Fruit fly (Drosophila melanogaster) whole organism, embryonic: Measurements from ENCODE around the gene PH4alphaEFB.

Experiments used
- Atf-2 ChIP-seq: fragments of 200-800 bp; sonication (Bioruptor generic); optimal IDR thresholded peaks from 2 replicates; lab custom pipeline; 2016; ENCODE audit warnings: missing biosample characterization, missing genetic modification characterization
- Bdp1 ChIP-seq: fragments of 200-800 bp; sonication (Bioruptor generic); optimal IDR thresholded peaks from 3 replicates; lab custom pipeline; 2016; ENCODE audit warnings: missing biosample characterization, missing genetic modification characterization
- CG10959 ChIP-seq: fragments of 200-800 bp; sonication (Bioruptor generic); IDR thresholded peaks from 2 replicates; pipeline ENCODE4 v1.3.6; 2022; ENCODE audit warnings: missing biosample characterization, missing genetic modification characterization
- CG11560 ChIP-seq: fragments of 200-800 bp; sonication (Bioruptor generic); IDR thresholded peaks from 3 replicates; pipeline ENCODE4 v1.3.6; 2022; ENCODE audit warnings: missing biosample characterization, missing genetic modification characterization
- CG11723 ChIP-seq: fragments of 200-800 bp; sonication (Bioruptor generic); optimal IDR thresholded peaks from 2 replicates; lab custom pipeline; 2017; ENCODE audit warnings: missing biosample characterization, mild to moderate bottlenecking, missing genetic modification characterization
- CG12104 ChIP-seq: fragments of 200-800 bp; sonication (Bioruptor generic); optimal IDR thresholded peaks from 3 replicates; lab custom pipeline; 2016; ENCODE audit warnings: missing biosample characterization, missing genetic modification characterization
- CG13287 ChIP-seq: fragments of 200-800 bp; sonication (Bioruptor generic); IDR thresholded peaks from 2 replicates; pipeline ENCODE4 v1.3.6; 2022; ENCODE audit warnings: missing biosample characterization, missing genetic modification characterization; ENCODE audit not compliant: partially characterized antibody
- CG15514 ChIP-seq: fragments of 200-800 bp; sonication (Bioruptor generic); optimal IDR thresholded peaks from 3 replicates; lab custom pipeline; 2017; ENCODE audit warnings: missing biosample characterization, missing genetic modification characterization, mild to moderate bottlenecking, moderate library complexity, missing genetic modification reagents
- CG17186 ChIP-seq: fragments of 200-800 bp; sonication (Bioruptor generic); optimal IDR thresholded peaks from 3 replicates; lab custom pipeline; 2017; ENCODE audit warnings: missing biosample characterization, missing genetic modification reagents, missing genetic modification characterization
- CG17802 ChIP-seq: fragments of 200-800 bp; sonication (Bioruptor generic); optimal IDR thresholded peaks from 2 replicates; lab custom pipeline; 2018; ENCODE audit warnings: missing biosample characterization, mild to moderate bottlenecking, missing genetic modification characterization, moderate library complexity
- CG18599 ChIP-seq: fragments of 200-800 bp; sonication (Bioruptor generic); optimal IDR thresholded peaks from 3 replicates; lab custom pipeline; 2017; ENCODE audit warnings: missing biosample characterization, missing genetic modification characterization, mild to moderate bottlenecking, moderate library complexity, missing genetic modification reagents
- CG18619 ChIP-seq: fragments of 200-800 bp; sonication (Bioruptor generic); optimal IDR thresholded peaks from 3 replicates; lab custom pipeline; 2017; ENCODE audit warnings: missing biosample characterization, mild to moderate bottlenecking, missing genetic modification characterization
- CG2678 ChIP-seq: fragments of 200-800 bp; sonication (Bioruptor generic); optimal IDR thresholded peaks from 3 replicates; lab custom pipeline; 2019; ENCODE audit warnings: missing biosample characterization, mild to moderate bottlenecking, missing genetic modification characterization, moderate library complexity
- CG30403 ChIP-seq: fragments of 200-800 bp; sonication (Bioruptor generic); optimal IDR thresholded peaks from 3 replicates; lab custom pipeline; 2016; ENCODE audit warnings: missing biosample characterization, missing genetic modification characterization
- CG3163 ChIP-seq: fragments of 200-800 bp; sonication (Bioruptor generic); optimal IDR thresholded peaks from 3 replicates; lab custom pipeline; 2016; ENCODE audit warnings: missing biosample characterization, missing genetic modification characterization
- CG32772 ChIP-seq: fragments of 200-800 bp; sonication (Bioruptor generic); IDR thresholded peaks from 2 replicates; pipeline ENCODE4 v1.3.6; 2022; ENCODE audit warnings: missing biosample characterization, missing genetic modification characterization
- CG34224 ChIP-seq: fragments of 200-800 bp; sonication (Bioruptor generic); IDR thresholded peaks from 3 replicates; pipeline ENCODE4 v1.3.6; 2022; ENCODE audit warnings: missing biosample characterization, missing genetic modification characterization; ENCODE audit not compliant: partially characterized antibody
- CG4328 ChIP-seq: fragments of 200-800 bp; sonication (Bioruptor generic); optimal IDR thresholded peaks from 3 replicates; lab custom pipeline; 2017; ENCODE audit warnings: missing biosample characterization, missing genetic modification reagents, missing genetic modification characterization
- CG4404 ChIP-seq: fragments of 200-800 bp; sonication (Bioruptor generic); IDR thresholded peaks from 2 replicates; pipeline ENCODE4 v1.3.6; 2022; ENCODE audit warnings: missing biosample characterization, missing genetic modification characterization
- CG4617 ChIP-seq: fragments of 200-800 bp; sonication (Bioruptor generic); optimal IDR thresholded peaks from 3 replicates; lab custom pipeline; 2016; ENCODE audit warnings: missing biosample characterization, missing genetic modification characterization, borderline replicate concordance
- CG4820 ChIP-seq: fragments of 200-800 bp; sonication (Bioruptor generic); optimal IDR thresholded peaks from 3 replicates; lab custom pipeline; 2016; ENCODE audit warnings: missing biosample characterization, missing genetic modification characterization
- CG6689 ChIP-seq: fragments of 200-800 bp; sonication (Bioruptor generic); IDR thresholded peaks from 2 replicates; pipeline ENCODE4 v1.3.6; 2022; ENCODE audit warnings: missing biosample characterization, missing genetic modification characterization
- CG7556 ChIP-seq: fragments of 200-800 bp; sonication (Bioruptor generic); optimal IDR thresholded peaks from 2 replicates; lab custom pipeline; 2017; ENCODE audit warnings: missing biosample characterization, mild to moderate bottlenecking, missing genetic modification characterization
- CG8089 ChIP-seq: fragments of 200-800 bp; sonication (Bioruptor generic); optimal IDR thresholded peaks from 3 replicates; lab custom pipeline; 2016; ENCODE audit warnings: missing biosample characterization, missing genetic modification characterization
- CG8765 ChIP-seq: fragments of 200-800 bp; sonication (Bioruptor generic); IDR thresholded peaks from 2 replicates; pipeline ENCODE4 v1.3.6; 2022; ENCODE audit warnings: missing biosample characterization, missing genetic modification characterization
- CHES-1-like ChIP-seq: fragments of 200-800 bp; sonication (Bioruptor generic); optimal IDR thresholded peaks from 2 replicates; lab custom pipeline; 2016; ENCODE audit warnings: missing biosample characterization, missing genetic modification characterization
- Dbx ChIP-seq: fragments of 200-800 bp; sonication (Bioruptor generic); IDR thresholded peaks from 3 replicates; pipeline ENCODE4 v1.3.6; 2022; ENCODE audit warnings: missing biosample characterization, missing genetic modification characterization
- Dek ChIP-seq: fragments of 200-800 bp; sonication (Bioruptor generic); optimal IDR thresholded peaks from 3 replicates; lab custom pipeline; 2019; ENCODE audit warnings: missing biosample characterization, mild to moderate bottlenecking, missing genetic modification characterization, moderate library complexity
- Hsf ChIP-seq: fragments of 200-800 bp; sonication (Bioruptor generic); optimal IDR thresholded peaks from 3 replicates; lab custom pipeline; 2016; ENCODE audit warnings: missing biosample characterization, missing genetic modification characterization
- Lpt ChIP-seq: fragments of >200 bp; optimal IDR thresholded peaks from 2 replicates; lab custom pipeline; 2018; ENCODE audit warnings: missing biosample characterization, missing genetic modification characterization
- Mad ChIP-seq: fragments of 200-800 bp; sonication (Bioruptor generic); optimal IDR thresholded peaks from 2 replicates; lab custom pipeline; 2016; ENCODE audit warnings: missing biosample characterization, missing genetic modification characterization
- Nf-YB ChIP-seq: fragments of 200-800 bp; sonication (Bioruptor generic); optimal IDR thresholded peaks from 3 replicates; lab custom pipeline; 2019; ENCODE audit warnings: missing biosample characterization, mild to moderate bottlenecking, missing genetic modification characterization, moderate library complexity
- Optix ChIP-seq: fragments of 200-800 bp; sonication (Bioruptor generic); IDR thresholded peaks from 3 replicates; pipeline ENCODE4 v1.3.6; 2022; ENCODE audit warnings: missing biosample characterization, missing genetic modification characterization
- TFAM ChIP-seq: fragments of 200-800 bp; sonication (Bioruptor generic); optimal IDR thresholded peaks from 2 replicates; lab custom pipeline; 2017; ENCODE audit warnings: missing biosample characterization, missing genetic modification characterization, inconsistent platforms
- Tbp ChIP-seq: fragments of >200 bp; optimal IDR thresholded peaks from 2 replicates; lab custom pipeline; 2018; ENCODE audit warnings: missing biosample characterization, missing genetic modification characterization
- abd-A ChIP-seq: fragments of 200-800 bp; sonication (Bioruptor generic); optimal IDR thresholded peaks from 3 replicates; lab custom pipeline; 2019; ENCODE audit warnings: missing biosample characterization, mild to moderate bottlenecking, missing genetic modification characterization, moderate library complexity
- cwo ChIP-seq: fragments of 200-800 bp; sonication (Bioruptor generic); optimal IDR thresholded peaks from 3 replicates; lab custom pipeline; 2017; ENCODE audit warnings: missing biosample characterization, missing genetic modification characterization, mild to moderate bottlenecking, moderate library complexity, missing genetic modification reagents
- danr ChIP-seq: fragments of 200-800 bp; sonication (Bioruptor generic); IDR thresholded peaks from 2 replicates; pipeline ENCODE4 v1.3.6; 2022; ENCODE audit warnings: missing biosample characterization, missing genetic modification characterization
- exex ChIP-seq: fragments of 200-800 bp; sonication (Bioruptor generic); optimal IDR thresholded peaks from 4 replicates; lab custom pipeline; 2018; ENCODE audit warnings: missing biosample characterization, mild to moderate bottlenecking, missing genetic modification characterization, moderate library complexity
- eyg ChIP-seq: fragments of 200-800 bp; sonication (Bioruptor generic); optimal IDR thresholded peaks from 3 replicates; lab custom pipeline; 2016; ENCODE audit warnings: missing biosample characterization, missing genetic modification characterization
- gce ChIP-seq: fragments of 200-800 bp; sonication (Bioruptor generic); IDR thresholded peaks from 3 replicates; pipeline ENCODE4 v1.3.6; 2022; ENCODE audit warnings: missing biosample characterization, missing genetic modification characterization
- jigr1 ChIP-seq: fragments of 200-800 bp; sonication (Bioruptor generic); IDR thresholded peaks from 3 replicates; pipeline ENCODE4 v1.3.6; 2022; ENCODE audit warnings: missing biosample characterization, missing genetic modification characterization
- klu ChIP-seq: fragments of 200-800 bp; sonication (Bioruptor generic); IDR thresholded peaks from 2 replicates; pipeline ENCODE4 v1.3.6; 2022; ENCODE audit warnings: missing biosample characterization, missing genetic modification characterization
- lola ChIP-seq, 3 experiments: fragments of >200 bp in 2 of 3; fragments of 200-800 bp in 1 of 3; sonication (Bioruptor generic) in 1 of 3; optimal IDR thresholded peaks; 2 replicates each; lab custom pipeline; 2017 to 2019; ENCODE audit warnings: missing biosample characterization in 3 of 3, missing genetic modification characterization in 3 of 3, mild to moderate bottlenecking in 1 of 3, moderate library complexity in 1 of 3
- peb ChIP-seq: fragments of 200-800 bp; sonication (Bioruptor generic); IDR thresholded peaks from 2 replicates; pipeline ENCODE4 v1.3.6; 2022; ENCODE audit warnings: missing biosample characterization, missing genetic modification characterization
- psq ChIP-seq: fragments of 200-800 bp; sonication (Bioruptor generic); optimal IDR thresholded peaks from 2 replicates; lab custom pipeline; 2017; ENCODE audit warnings: missing biosample characterization, missing genetic modification characterization
- row ChIP-seq: fragments of 200-800 bp; sonication (Bioruptor generic); IDR thresholded peaks from 3 replicates; pipeline ENCODE4 v1.3.6; 2022; ENCODE audit warnings: missing biosample characterization, missing genetic modification characterization
- seq ChIP-seq: fragments of 200-800 bp; sonication (Bioruptor generic); IDR thresholded peaks from 2 replicates; pipeline ENCODE4 v1.3.6; 2022; ENCODE audit warnings: missing biosample characterization, missing genetic modification characterization
- sisA ChIP-seq: fragments of 200-800 bp; sonication (Bioruptor generic); IDR thresholded peaks from 2 replicates; pipeline ENCODE4 v1.3.6; 2022; ENCODE audit warnings: missing biosample characterization, missing genetic modification characterization
- so ChIP-seq: fragments of 200-800 bp; sonication (Bioruptor generic); IDR thresholded peaks from 3 replicates; pipeline ENCODE4 v1.3.6; 2022; ENCODE audit warnings: missing biosample characterization, missing genetic modification characterization
- tna ChIP-seq: fragments of 200-800 bp; sonication (Bioruptor generic); IDR thresholded peaks from 2 replicates; pipeline ENCODE4 v1.3.6; 2022; ENCODE audit warnings: missing biosample characterization, missing genetic modification characterization; ENCODE audit not compliant: partially characterized antibody
- wor ChIP-seq: fragments of 200-800 bp; sonication (Bioruptor generic); IDR thresholded peaks from 2 replicates; pipeline ENCODE4 v1.3.6; 2022; ENCODE audit warnings: missing biosample characterization, missing genetic modification characterization

PH4alphaEFB gene

dm6 chr3R:30427805-30428359 lies 38.0 kb upstream of the PH4alphaEFB start, which contains the start of gene CG2218 (continued):
- peak; percentile 70 for TF ChIP-seq CG15514 (GFP tag; lab: Kevin White, UChicago)
- TF ChIP-seq Optix (GFP tag; lab: Robert Waterston, UW): no peak
- no peak for TF ChIP-seq sisA
- TF ChIP-seq Mad: no peak
- no peak for TF ChIP-seq row (GFP tag; lab: Robert Waterston, UW)
- TF ChIP-seq CG12104: no peak
- TF ChIP-seq Dek (tag; lab: Kevin White, UChicago): no peak
- TF ChIP-seq Hsf (GFP tag; lab: Kevin White, UChicago): no peak
- no peak for TF ChIP-seq gce (GFP tag; lab: Robert Waterston, UW)
- TF ChIP-seq klu (GFP tag; lab: Robert Waterston, UW): no peak
- no peak for TF ChIP-seq lola (GFP tag; optimal IDR thresholded peaks at IDR 0.05; lab: Kevin White, UChicago)
- TF ChIP-seq CG6689 (GFP tag; lab: Robert Waterston, UW): no peak
- TF ChIP-seq CG4617 (GFP tag; lab: Kevin White, UChicago): peak; percentile 87
- no peak for TF ChIP-seq CG4404 (GFP tag; lab: Robert Waterston, UW)
- peak; percentile 25 for TF ChIP-seq CHES-1-like (GFP tag; lab: Kevin White, UChicago)
- TF ChIP-seq CG17186 (GFP tag; lab: Kevin White, UChicago): peak; percentile 64
- no peak for TF ChIP-seq eyg (GFP tag; lab: Kevin White, UChicago)
- peak; percentile 22 for TF ChIP-seq CG3163 (GFP tag; lab: Kevin White, UChicago)
- TF ChIP-seq CG34224 (GFP tag; lab: Robert Waterston, UW): no peak
- no peak for TF ChIP-seq CG18619 (GFP tag; lab: Kevin White, UChicago)
- no peak for TF ChIP-seq CG10959 (GFP tag; lab: Robert Waterston, UW)
- no peak for TF ChIP-seq CG30403
- no peak for TF ChIP-seq seq
- TF ChIP-seq CG8089 (GFP tag; lab: Kevin White, UChicago): no peak
- TF ChIP-seq CG4820 (GFP tag; lab: Kevin White, UChicago): no peak
- no peak for TF ChIP-seq psq (GFP tag; lab: Kevin White, UChicago)
- no peak for TF ChIP-seq tna (GFP tag; lab: Robert Waterston, UW)
- no peak for TF ChIP-seq Lpt (GFP tag; lab: Kevin White, UChicago)
- 0 out of 3 replicates have a peak, but pooled peaks have one; percentile 17 for TF ChIP-seq Dbx (GFP tag; lab: Robert Waterston, UW)
- no peak for TF ChIP-seq abd-A (tag; lab: Kevin White, UChicago)
- no peak for TF ChIP-seq cwo
- peak; percentile 49; the same call in 1 of the 2 replicates for TF ChIP-seq CG13287
- TF ChIP-seq CG2678 (tag; lab: Kevin White, UChicago): no peak
- TF ChIP-seq Bdp1 (GFP tag; lab: Kevin White, UChicago): no peak
- no peak for TF ChIP-seq Nf-YB (GFP tag; lab: Kevin White, UChicago)
- TF ChIP-seq wor (GFP tag; lab: Robert Waterston, UW): no peak
- TF ChIP-seq CG18599 (GFP tag; lab: Kevin White, UChicago): no peak
- no peak for TF ChIP-seq CG11560
- TF ChIP-seq CG17802 (tag; lab: Kevin White, UChicago): no peak
- TF ChIP-seq CG7556 (GFP tag; lab: Kevin White, UChicago): no peak
- TF ChIP-seq CG8765 (GFP tag; lab: Robert Waterston, UW): no peak
- no peak for TF ChIP-seq Tbp
- no peak for TF ChIP-seq Atf-2 (GFP tag; lab: Kevin White, UChicago)
- TF ChIP-seq danr (GFP tag; lab: Robert Waterston, UW): no peak
- no peak for TF ChIP-seq so (GFP tag; lab: Robert Waterston, UW)
- no peak for TF ChIP-seq CG4328 (GFP tag; lab: Kevin White, UChicago)
- TF ChIP-seq peb (GFP tag; lab: Robert Waterston, UW): no peak
- no peak for TF ChIP-seq CG32772 (GFP tag; lab: Robert Waterston, UW)
- TF ChIP-seq TFAM (GFP tag; lab: Kevin White, UChicago): no peak
- TF ChIP-seq jigr1 (GFP tag; lab: Robert Waterston, UW): no peak
- no peak for TF ChIP-seq CG11723
- TF ChIP-seq exex: no peak
